Worm (Caenorhabditis elegans): ENCODE results near the gene old-1.

old-1 gene

ce11 chrII:9840313-9840712 lies 28.2 kb downstream of the old-1 start, which contains the start of gene ZK938.11:
Gene ZK938.11 (minus strand): TSS chrII:9840413.
- TF ChIP-seq attf-4 (tag; optimal IDR thresholded peaks at IDR 0.05) (no peak), dpl-1 (GFP tag; optimal IDR thresholded peaks at IDR 0.05) (no peak), mxl-3 (GFP tag; optimal IDR thresholded peaks at IDR 0.05) (no peak), mes-2 (tag; optimal IDR thresholded peaks at IDR 0.05; ENCODE audit: poor library complexity, severe bottlenecking) (no peak), jun-1 (tag; optimal IDR thresholded peaks at IDR 0.05) (no peak), zag-1 (tag; optimal IDR thresholded peaks at IDR 0.05) (no peak), dmd-8 (GFP tag; IDR thresholded peaks at IDR 0.05) (no peak)

- TF ChIP-seq hmg-1.1 (GFP tag; IDR thresholded peaks at IDR 0.05) (no peak), nhr-11 (tag; optimal IDR thresholded peaks at IDR 0.05) (peak; percentile 66)
Measured at ce11 chrII:9838260-9838935, 30.1 kb downstream of the old-1 start, which contains the start of gene arrd-4. Gene arrd-4 (minus strand): TSS chrII:9838310.

- peak in 1 of 2 experiments; percentile 93 for TF ChIP-seq unc-62 (GFP tag; optimal IDR thresholded peaks at IDR 0.05 in 1 of 2)
- no peak for TF ChIP-seq unc-62 (tag; optimal IDR thresholded peaks at IDR 0.05)
- no peak for TF ChIP-seq zip-11 (GFP tag; IDR thresholded peaks at IDR 0.05)
- no peak for TF ChIP-seq sdz-12 (GFP tag; optimal IDR thresholded peaks at IDR 0.05)
Measured at ce11 chrII:9835958-9836357, 32.6 kb downstream of the old-1 start.

ce11 chrII:9834921-9835320 lies 33.6 kb downstream of the old-1 start, which contains the start of gene arrd-5:
Gene arrd-5 (plus strand): TSS chrII:9835221.
- no peak for TF ChIP-seq zfp-3 (GFP tag; conservative IDR thresholded peaks at IDR 0.05)
- TF ChIP-seq unc-62 (GFP tag; optimal IDR thresholded peaks at IDR 0.05 in 1 of 2), result peak in 1 of 2 experiments; percentile 18
- no peak for TF ChIP-seq unc-62 (tag; optimal IDR thresholded peaks at IDR 0.05)
- no peak for TF ChIP-seq vab-7 (GFP tag; IDR thresholded peaks at IDR 0.05)

- TF ChIP-seq zag-1 (tag; optimal IDR thresholded peaks at IDR 0.05), result no peak
- TF ChIP-seq unc-62 (GFP tag; optimal IDR thresholded peaks at IDR 0.05 in 1 of 2), result peak in 1 of 2 experiments; percentile 26
- TF ChIP-seq unc-62 (tag; optimal IDR thresholded peaks at IDR 0.05), result no peak
Measured at ce11 chrII:9833855-9834254, 34.7 kb downstream of the old-1 start, which contains the start of gene ZK938.3. Gene ZK938.3 (minus strand): TSS chrII:9833955.

- TF ChIP-seq R02D3.7 (tag; optimal IDR thresholded peaks at IDR 0.05) (no peak), nhr-6 (tag; optimal IDR thresholded peaks at IDR 0.05) (no peak), mdt-29 (GFP tag; IDR thresholded peaks at IDR 0.05) (no peak), unc-62 (GFP tag; optimal IDR thresholded peaks at IDR 0.05 in 1 of 2) (no peak), unc-62 (tag; optimal IDR thresholded peaks at IDR 0.05) (no peak), F10B5.3 (tag; optimal IDR thresholded peaks at IDR 0.05) (no peak), hlh-30 (tag; optimal IDR thresholded peaks at IDR 0.05; ENCODE audit: insufficient read depth) (no peak), lin-15B (tag; optimal IDR thresholded peaks at IDR 0.05) (no peak), lin-13 (GFP tag; optimal IDR thresholded peaks at IDR 0.05) (no peak), Y48G9A.11 (GFP tag; IDR thresholded peaks at IDR 0.05) (no peak), nhr-41 (GFP tag; IDR thresholded peaks at IDR 0.05) (no peak), nhr-25 (tag; optimal IDR thresholded peaks at IDR 0.05; ENCODE audit: borderline replicate concordance, insufficient read depth) (no peak), ztf-7 (tag; optimal IDR thresholded peaks at IDR 0.05) (no peak), mep-1 (tag; optimal IDR thresholded peaks at IDR 0.05) (no peak), egl-27 (tag; optimal IDR thresholded peaks at IDR 0.05) (no peak), lin-1 (GFP tag; IDR thresholded peaks at IDR 0.05) (no peak), T20F7.1 (GFP tag; optimal IDR thresholded peaks at IDR 0.05) (no peak), ceh-82 (tag; optimal IDR thresholded peaks at IDR 0.05) (no peak), vab-7 (GFP tag; IDR thresholded peaks at IDR 0.05) (no peak)
Measured at ce11 chrII:9831033-9831432, 37.5 kb downstream of the old-1 start, which contains the start of gene ZK938.12. Gene ZK938.12 (plus strand): TSS chrII:9831333.

All from whole organism, L4 larva.